Fruit fly (Drosophila melanogaster) whole organism: Measurements from ENCODE around the gene Mlc1.

Experiments used
- CG8478 ChIP-seq: fragments of >200 bp; optimal IDR thresholded peaks from 2 replicates; lab custom pipeline; 2018; ENCODE audit warnings: inconsistent platforms
- EcR ChIP-seq, 2 experiments: fragments of >200 bp; optimal IDR thresholded peaks; 2 replicates each; lab custom pipeline; 2017; ENCODE audit warnings: missing biosample characterization in 2 of 2, missing genetic modification characterization in 2 of 2, missing genetic modification reagents in 2 of 2
- pan ChIP-seq: fragments of >200 bp; optimal IDR thresholded peaks from 2 replicates; lab custom pipeline; 2017
- psq ChIP-seq: fragments of >200 bp; optimal IDR thresholded peaks from 2 replicates; lab custom pipeline; 2017
- usp ChIP-seq: fragments of >200 bp; optimal IDR thresholded peaks from 2 replicates; lab custom pipeline; 2017; ENCODE audit warnings: missing biosample characterization, missing genetic modification characterization, mixed read lengths

DNA sequence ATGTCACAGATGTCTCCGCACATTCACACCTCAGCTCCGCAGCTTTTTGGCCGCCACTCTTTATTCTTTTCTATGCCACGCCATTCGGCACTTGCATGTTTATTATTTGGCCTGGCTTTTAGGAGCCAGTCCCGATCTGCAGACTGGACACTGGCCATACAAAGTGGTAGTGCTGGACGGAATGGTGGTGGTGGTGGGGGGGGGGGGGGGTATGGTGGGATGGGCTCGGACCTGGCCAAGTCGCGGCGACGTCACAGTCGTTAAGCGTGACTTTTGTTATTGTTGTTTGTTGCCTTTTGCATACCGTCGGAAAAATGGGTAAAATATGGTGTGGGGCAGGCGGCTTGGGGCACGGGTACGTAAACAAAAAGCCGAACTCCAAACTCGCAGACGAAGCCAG is 25.1 kb upstream of the Mlc1 start:
- no peak for TF ChIP-seq usp
- TF ChIP-seq pan (lab: Kevin White, UChicago): no peak
- no peak for TF ChIP-seq psq (lab: Kevin White, UChicago)
- TF ChIP-seq EcR (GFP tag; optimal IDR thresholded peaks at IDR 0.05; lab: Kevin White, UChicago): no peak
- TF ChIP-seq CG8478 (lab: Kevin White, UChicago): no peak
